Fruit fly (Drosophila melanogaster): ENCODE results near the gene can.

dm6 chr3L:10246226-10246778 lies 20.6 kb downstream of the can start:
- no peak for TF ChIP-seq CG8478 (optimal IDR thresholded peaks at IDR 0.05)
- no peak for TF ChIP-seq usp (GFP tag; optimal IDR thresholded peaks at IDR 0.05)
